Worm (Caenorhabditis elegans): ENCODE results near the gene clec-245.
"Not testable (repeated sequence)": the region's sequence is repeated elsewhere in the genome, so short reads cannot be mapped to it uniquely, and the experiment has no call there.

clec-245 gene

ce11 chrV:18188328-18188727 is at the start of gene clec-245:
Gene clec-245, minus strand, starts transcription at chrV:18188428.
- TF ChIP-seq unc-62 (GFP tag; optimal IDR thresholded peaks at IDR 0.05): no peak

- TF ChIP-seq unc-62 (GFP tag; optimal IDR thresholded peaks at IDR 0.05): no peak
Measured at ce11 chrV:18236714-18237288, 48.6 kb upstream of the clec-245 start, which contains the start of gene R10E8.3. Gene R10E8.3, minus strand, starts transcription at chrV:18236764.

- no peak for TF ChIP-seq unc-62 (GFP tag; optimal IDR thresholded peaks at IDR 0.05)
Measured at ce11 chrV:18235808-18236207, 47.6 kb upstream of the clec-245 start.

- no peak for TF ChIP-seq unc-62 (GFP tag; optimal IDR thresholded peaks at IDR 0.05)
Measured at ce11 chrV:18224353-18224752, 36.1 kb upstream of the clec-245 start, which contains the start of gene F16H6.10. Gene F16H6.10, minus strand, starts transcription at chrV:18224453.

- TF ChIP-seq unc-62 (GFP tag; optimal IDR thresholded peaks at IDR 0.05): not testable (repeated sequence)
Measured at ce11 chrV:18216784-18217183, 28.6 kb upstream of the clec-245 start, which contains the start of gene F16H6.9. Gene F16H6.9, plus strand, starts transcription at chrV:18217084.

- not testable (repeated sequence) for TF ChIP-seq unc-62 (GFP tag; optimal IDR thresholded peaks at IDR 0.05)
Measured at ce11 chrV:18216175-18216574, 27.9 kb upstream of the clec-245 start, which contains the start of gene F16H6.8. Gene F16H6.8, minus strand, starts transcription at chrV:18216275.

ce11 chrV:18212848-18213247 is 24.6 kb upstream of the clec-245 start:
- no peak for TF ChIP-seq unc-62 (GFP tag; optimal IDR thresholded peaks at IDR 0.05)

- TF ChIP-seq unc-62 (GFP tag; optimal IDR thresholded peaks at IDR 0.05): no peak
Measured at ce11 chrV:18209071-18209470, 20.8 kb upstream of the clec-245 start, which contains the start of gene F16H6.7. Gene F16H6.7, minus strand, starts transcription at chrV:18209171.

ce11 chrV:18198421-18198820 is 10.2 kb upstream of the clec-245 start, which contains the start of gene F16H6.4:
Gene F16H6.4, plus strand, starts transcription at chrV:18198721.
- TF ChIP-seq unc-62 (GFP tag; optimal IDR thresholded peaks at IDR 0.05): no peak

- TF ChIP-seq unc-62 (GFP tag; optimal IDR thresholded peaks at IDR 0.05): no peak
Measured at ce11 chrV:18195006-18195405, 6.8 kb upstream of the clec-245 start, which contains the start of gene F16H6.3. Gene F16H6.3, plus strand, starts transcription at chrV:18195306.

- no peak for TF ChIP-seq unc-62 (GFP tag; optimal IDR thresholded peaks at IDR 0.05)
Measured at ce11 chrV:18191128-18191527, 2.9 kb upstream of the clec-245 start, which contains the start of gene clec-42. Gene clec-42, plus strand, starts transcription at chrV:18191412.

- TF ChIP-seq unc-62 (GFP tag; optimal IDR thresholded peaks at IDR 0.05): no peak
Measured at ce11 chrV:18189181-18189580, 953 bp upstream of the clec-245 start, which contains the start of gene clec-246. Gene clec-246, plus strand, starts transcription at chrV:18189481.

- TF ChIP-seq unc-62 (GFP tag; optimal IDR thresholded peaks at IDR 0.05): no peak
Measured at ce11 chrV:18184910-18185309, 3.3 kb downstream of the clec-245 start, which contains the start of gene C31G12.3. Gene C31G12.3, plus strand, starts transcription at chrV:18185210.

- no peak for TF ChIP-seq unc-62 (GFP tag; optimal IDR thresholded peaks at IDR 0.05)
Measured at ce11 chrV:18179663-18180062, 8.6 kb downstream of the clec-245 start, which contains the start of gene C31G12.1. Gene C31G12.1, plus strand, starts transcription at chrV:18179963.

- no peak for TF ChIP-seq unc-62 (GFP tag; optimal IDR thresholded peaks at IDR 0.05)
Measured at ce11 chrV:18178659-18179058, 9.6 kb downstream of the clec-245 start, which contains the start of gene C31G12.4. Gene C31G12.4, minus strand, starts transcription at chrV:18178759.

- TF ChIP-seq unc-62 (GFP tag; optimal IDR thresholded peaks at IDR 0.05): no peak
Measured at ce11 chrV:18171568-18171967, 16.7 kb downstream of the clec-245 start, which contains the start of gene C14A6.8. Gene C14A6.8, minus strand, starts transcription at chrV:18171668.

ce11 chrV:18168266-18168665 is 20.0 kb downstream of the clec-245 start, which contains the start of gene C14A6.7:
Gene C14A6.7, minus strand, starts transcription at chrV:18168366.
- no peak for TF ChIP-seq unc-62 (GFP tag; optimal IDR thresholded peaks at IDR 0.05)

Measured in whole organism, dauer.